Worm (Caenorhabditis elegans) whole organism, L4 larva: ENCODE results near the gene F37H8.5.
A peak's percentile ranks its signal among the peaks of the same experiment; 100 is the strongest.

ENCODE experiments used
- D1046.2 ChIP-seq: fragments of 200-800 bp; sonication (Bioruptor generic); IDR thresholded peaks from 2 replicates; pipeline ENCODE4 v1.3.6; 2022; ENCODE audit warnings: missing genetic modification characterization, missing compliant biosample characterization
- F49E8.2 ChIP-seq: sonication (generic microtip); optimal IDR thresholded peaks from 2 replicates; lab custom pipeline; 2016; ENCODE audit warnings: missing compliant biosample characterization, mild to moderate bottlenecking, missing genetic modification characterization, borderline replicate concordance
- T20F7.1 ChIP-seq: fragments of 200-800 bp; sonication (Bioruptor generic); optimal IDR thresholded peaks from 2 replicates; lab custom pipeline; 2018; ENCODE audit warnings: mild to moderate bottlenecking, missing genetic modification characterization, missing compliant biosample characterization
- T26A8.4 ChIP-seq: fragments of 200-800 bp; sonication (Bioruptor generic); IDR thresholded peaks from 2 replicates; pipeline ENCODE4 v1.3.6; 2022; ENCODE audit warnings: missing genetic modification characterization, missing compliant biosample characterization
- Y105C5A.15 ChIP-seq: fragments of 200-800 bp; sonication (Bioruptor generic); IDR thresholded peaks from 2 replicates; pipeline ENCODE4 v1.3.6; 2022; ENCODE audit warnings: missing genetic modification characterization, missing compliant biosample characterization
- Y48G9A.11 ChIP-seq: fragments of 200-800 bp; sonication (Bioruptor generic); IDR thresholded peaks from 2 replicates; pipeline ENCODE4 v1.3.6; 2022; ENCODE audit warnings: missing genetic modification reagents, missing genetic modification characterization, missing compliant biosample characterization
- Y75B8A.6 ChIP-seq: fragments of 200-800 bp; sonication (Bioruptor generic); IDR thresholded peaks from 2 replicates; pipeline ENCODE4 v1.3.6; 2022; ENCODE audit warnings: missing genetic modification reagents, missing genetic modification characterization, missing compliant biosample characterization
- ZK546.5 ChIP-seq, 2 experiments: sonication (generic microtip); optimal IDR thresholded peaks; 2 replicates each; lab custom pipeline; 2017; ENCODE audit warnings: missing biosample characterization in 2 of 2, missing genetic modification characterization in 2 of 2
- aly-2 ChIP-seq: sonication (generic microtip); optimal IDR thresholded peaks from 2 replicates; lab custom pipeline; 2018; ENCODE audit warnings: missing biosample characterization, missing genetic modification characterization
- arid-1 ChIP-seq: fragments of 200-800 bp; sonication (Bioruptor generic); conservative IDR thresholded peaks from 2 replicates; pipeline ENCODE4 v1.3.6; 2022; ENCODE audit warnings: missing genetic modification reagents, missing genetic modification characterization, missing compliant biosample characterization
- ctbp-1 ChIP-seq: fragments of 200-800 bp; sonication (Bioruptor generic); IDR thresholded peaks from 2 replicates; pipeline ENCODE4 v1.3.6; 2022; ENCODE audit warnings: missing genetic modification reagents, missing genetic modification characterization, missing compliant biosample characterization
- dmd-6 ChIP-seq: fragments of 200-800 bp; sonication (Bioruptor generic); IDR thresholded peaks from 2 replicates; pipeline ENCODE4 v1.3.6; 2022; ENCODE audit warnings: missing genetic modification reagents, missing genetic modification characterization, missing compliant biosample characterization
- dpl-1 ChIP-seq: fragments of 150-350 bp; optimal IDR thresholded peaks from 2 replicates; lab custom pipeline; 2014; ENCODE audit warnings: missing biosample characterization, missing genetic modification reagents, missing genetic modification characterization
- duxl-1 ChIP-seq: sonication (generic microtip); optimal IDR thresholded peaks from 2 replicates; lab custom pipeline; 2016; ENCODE audit warnings: mild to moderate bottlenecking, missing genetic modification characterization, moderate library complexity, missing compliant biosample characterization; ENCODE audit not compliant: poor library complexity
- dve-1 ChIP-seq: sonication (generic microtip); optimal IDR thresholded peaks from 2 replicates; lab custom pipeline; 2017; ENCODE audit warnings: antibody characterized with exemption, mild to moderate bottlenecking, missing genetic modification characterization, missing compliant biosample characterization; ENCODE audit not compliant: insufficient read depth
- egl-43 ChIP-seq: fragments of 200-800 bp; sonication (Bioruptor generic); IDR thresholded peaks from 2 replicates; pipeline ENCODE4 v1.3.6; 2022; ENCODE audit warnings: missing genetic modification reagents, missing genetic modification characterization, missing compliant biosample characterization
- hif-1 ChIP-seq, 2 experiments: sonication (generic microtip); optimal IDR thresholded peaks; 2 replicates each; lab custom pipeline; 2016 to 2017; ENCODE audit warnings: missing compliant biosample characterization in 2 of 2, missing genetic modification characterization in 2 of 2, missing genetic modification reagents in 2 of 2, missing genotype in 2 of 2, mild to moderate bottlenecking in 1 of 2
- hlh-11 ChIP-seq: fragments of 200-800 bp; sonication (Bioruptor generic); optimal IDR thresholded peaks from 2 replicates; lab custom pipeline; 2018; ENCODE audit warnings: mild to moderate bottlenecking, missing genetic modification characterization, missing compliant biosample characterization
- lim-7 ChIP-seq: fragments of 200-800 bp; sonication (Bioruptor generic); IDR thresholded peaks from 2 replicates; pipeline ENCODE4 v1.3.6; 2022; ENCODE audit warnings: missing genetic modification characterization, missing compliant biosample characterization
- lin-39 ChIP-seq: fragments of 150-350 bp; optimal IDR thresholded peaks from 2 replicates; lab custom pipeline; 2014; ENCODE audit warnings: missing biosample characterization, missing genetic modification reagents, missing genetic modification characterization
- madf-5 ChIP-seq, 2 experiments: fragments of 200-800 bp; sonication (Bioruptor generic); IDR thresholded peaks; 2 replicates each; pipeline ENCODE4 v1.3.6; 2022; ENCODE audit warnings: missing compliant biosample characterization in 2 of 2, missing genetic modification characterization in 2 of 2
- mdl-1 ChIP-seq, 2 experiments: fragments of 150-350 bp in 1 of 2; sonication (generic microtip) in 1 of 2; optimal IDR thresholded peaks; 2 replicates each; lab custom pipeline; 2014 to 2017; ENCODE audit warnings: missing biosample characterization in 2 of 2, missing genetic modification characterization in 2 of 2
- mdt-29 ChIP-seq: fragments of 200-800 bp; sonication (Bioruptor generic); IDR thresholded peaks from 2 replicates; pipeline ENCODE4 v1.3.6; 2022; ENCODE audit warnings: missing genetic modification reagents, missing genetic modification characterization, missing compliant biosample characterization
- mep-1 ChIP-seq: fragments of 150-350 bp; sonication (generic microtip); optimal IDR thresholded peaks from 3 replicates; lab custom pipeline; 2014; ENCODE audit warnings: missing biosample characterization, missing genetic modification characterization
- mes-2 ChIP-seq: sonication (generic microtip); optimal IDR thresholded peaks from 2 replicates; lab custom pipeline; 2016; ENCODE audit warnings: missing genotype, mild to moderate bottlenecking, missing genetic modification characterization, missing compliant biosample characterization; ENCODE audit not compliant: poor library complexity, severe bottlenecking
- mxl-2 ChIP-seq: fragments of 200-800 bp; sonication (Bioruptor generic); conservative IDR thresholded peaks from 2 replicates; pipeline ENCODE4 v1.3.6; 2022; ENCODE audit warnings: missing genetic modification reagents, missing genetic modification characterization, missing compliant biosample characterization
- mxl-3 ChIP-seq: fragments of 200-800 bp; sonication (Bioruptor generic); optimal IDR thresholded peaks from 2 replicates; lab custom pipeline; 2018; ENCODE audit warnings: mild to moderate bottlenecking, missing genetic modification characterization, missing compliant biosample characterization
- nhr-102 ChIP-seq: sonication (generic microtip); optimal IDR thresholded peaks from 2 replicates; lab custom pipeline; 2016; ENCODE audit warnings: mild to moderate bottlenecking, missing genetic modification characterization, moderate library complexity, missing compliant biosample characterization
- nhr-11 ChIP-seq: fragments of 150-350 bp; optimal IDR thresholded peaks from 2 replicates; lab custom pipeline; 2014; ENCODE audit warnings: missing biosample characterization, missing genetic modification characterization
- nhr-111 ChIP-seq: fragments of 200-800 bp; sonication (Bioruptor generic); optimal IDR thresholded peaks from 2 replicates; lab custom pipeline; 2018; ENCODE audit warnings: mild to moderate bottlenecking, missing genetic modification characterization, missing compliant biosample characterization
- nhr-237 ChIP-seq: sonication (generic microtip); optimal IDR thresholded peaks from 2 replicates; lab custom pipeline; 2017; ENCODE audit warnings: missing biosample characterization, missing genetic modification characterization
- nhr-25 ChIP-seq: sonication (generic microtip); optimal IDR thresholded peaks from 2 replicates; lab custom pipeline; 2017; ENCODE audit warnings: missing genetic modification characterization, mild to moderate bottlenecking, missing compliant biosample characterization, antibody characterized with exemption, moderate library complexity, borderline replicate concordance; ENCODE audit not compliant: insufficient read depth
- nhr-28 ChIP-seq: fragments of 150-350 bp; optimal IDR thresholded peaks from 2 replicates; lab custom pipeline; 2014; ENCODE audit warnings: missing biosample characterization, missing genetic modification characterization
- nhr-42 ChIP-seq: fragments of 200-800 bp; sonication (Bioruptor generic); IDR thresholded peaks from 2 replicates; pipeline ENCODE4 v1.3.6; 2022; ENCODE audit warnings: missing genetic modification characterization, missing compliant biosample characterization
- nhr-48 ChIP-seq: sonication (generic microtip); optimal IDR thresholded peaks from 2 replicates; lab custom pipeline; 2016; ENCODE audit warnings: mild to moderate bottlenecking, missing genetic modification characterization, missing compliant biosample characterization
- nhr-76 ChIP-seq: fragments of 150-350 bp; optimal IDR thresholded peaks from 2 replicates; lab custom pipeline; 2014; ENCODE audit warnings: missing biosample characterization, missing genetic modification characterization
- php-3 ChIP-seq: fragments of 200-800 bp; sonication (Bioruptor generic); IDR thresholded peaks from 2 replicates; pipeline ENCODE4 v1.3.6; 2022; ENCODE audit warnings: missing genetic modification reagents, missing genetic modification characterization, missing compliant biosample characterization
- saeg-2 ChIP-seq: fragments of 200-800 bp; sonication (Bioruptor generic); IDR thresholded peaks from 2 replicates; pipeline ENCODE4 v1.3.6; 2022; ENCODE audit warnings: missing genetic modification reagents, missing genetic modification characterization, missing compliant biosample characterization
- snpc-1.2 ChIP-seq: fragments of 200-800 bp; sonication (Bioruptor generic); IDR thresholded peaks from 2 replicates; pipeline ENCODE4 v1.3.6; 2022; ENCODE audit warnings: missing genetic modification reagents, missing genetic modification characterization, missing compliant biosample characterization
- snpc-4 ChIP-seq: fragments of 150-350 bp; optimal IDR thresholded peaks from 2 replicates; lab custom pipeline; 2014; ENCODE audit warnings: missing biosample characterization, missing genetic modification characterization
- spr-1 ChIP-seq: sonication (generic microtip); optimal IDR thresholded peaks from 2 replicates; lab custom pipeline; 2016; ENCODE audit warnings: mild to moderate bottlenecking, missing genetic modification characterization, missing compliant biosample characterization
- tag-97 ChIP-seq: fragments of 200-800 bp; sonication (Bioruptor generic); IDR thresholded peaks from 2 replicates; pipeline ENCODE4 v1.3.6; 2022; ENCODE audit warnings: missing genetic modification characterization, missing compliant biosample characterization
- unc-130 ChIP-seq: sonication (generic microtip); optimal IDR thresholded peaks from 2 replicates; lab custom pipeline; 2016; ENCODE audit warnings: missing genetic modification reagents, missing genetic modification characterization, missing compliant biosample characterization
- unc-62 ChIP-seq, 3 experiments: fragments of 150-350 bp in 1 of 3; sonication (generic microtip); optimal IDR thresholded peaks in 2 of 3; peaks in 1 of 3; 1 replicate in 1 of 3; 2 replicates in 2 of 3; lab custom pipeline; 2014 to 2017; ENCODE audit warnings: missing biosample characterization in 3 of 3, missing genetic modification characterization in 3 of 3, missing genetic modification reagents in 3 of 3, missing genotype in 1 of 3
- vab-7 ChIP-seq: fragments of 200-800 bp; sonication (Bioruptor generic); IDR thresholded peaks from 2 replicates; pipeline ENCODE4 v1.3.6; 2022; ENCODE audit warnings: missing genetic modification reagents, missing genetic modification characterization, missing compliant biosample characterization
- zfp-2 ChIP-seq: sonication (generic microtip); optimal IDR thresholded peaks from 2 replicates; lab custom pipeline; 2016; ENCODE audit warnings: mild to moderate bottlenecking, missing genetic modification characterization, missing compliant biosample characterization
- ztf-11 ChIP-seq: fragments of 150-350 bp; optimal IDR thresholded peaks from 2 replicates; lab custom pipeline; 2014; ENCODE audit warnings: missing biosample characterization, missing genetic modification characterization

Gene F37H8.5

ce11 chrII:11166414-11166813 is 21.6 kb upstream of the F37H8.5 start (continued):
- TF ChIP-seq snpc-1.2 (no peak), mdl-1 (tag; optimal IDR thresholded peaks at IDR 0.05; lab: Kevin White, UChicago) (no peak), Y75B8A.6 (no peak), vab-7 (GFP tag; lab: Robert Waterston, UW) (no peak), nhr-42 (GFP tag; lab: Robert Waterston, UW) (no peak), lim-7 (GFP tag; lab: Robert Waterston, UW) (no peak), hif-1 (tag; optimal IDR thresholded peaks at IDR 0.05; lab: Kevin White, UChicago) (no peak), nhr-11 (no peak), Y105C5A.15 (GFP tag; lab: Robert Waterston, UW) (no peak), F49E8.2 (tag; lab: Kevin White, UChicago) (no peak), nhr-111 (no peak), nhr-25 (tag; lab: Kevin White, UChicago) (no peak), hlh-11 (tag; lab: Kevin White, UChicago) (no peak)

- TF ChIP-seq tag-97 (GFP tag; lab: Robert Waterston, UW) (no peak), mes-2 (tag; lab: Kevin White, UChicago) (peak; percentile 87), zfp-2 (tag; lab: Kevin White, UChicago) (no peak), nhr-48 (tag; lab: Kevin White, UChicago) (peak; percentile 51), T26A8.4 (GFP tag; lab: Robert Waterston, UW) (peak; percentile 92), mdt-29 (peak; percentile 44; the same call in 1 of the 2 replicates), T20F7.1 (GFP tag; lab: Kevin White, UChicago) (no peak), php-3 (GFP tag; lab: Robert Waterston, UW) (0 out of 2 replicates have a peak, but pooled peaks have one; percentile 27), ztf-11 (no peak), egl-43 (peak; percentile 85), dve-1 (tag; lab: Kevin White, UChicago) (peak; percentile 78), arid-1 (GFP tag; lab: Robert Waterston, UW) (peak; percentile 68), dpl-1 (GFP tag; lab: Kevin White, UChicago) (peak; percentile 39), madf-5 (GFP tag; IDR thresholded peaks at IDR 0.05; lab: Robert Waterston, UW) (no peak), nhr-28 (tag; lab: Kevin White, UChicago) (no peak), mxl-2 (no peak), snpc-1.2 (peak; percentile 79), ctbp-1 (GFP tag; lab: Robert Waterston, UW) (0 out of 2 replicates have a peak, but pooled peaks have one; percentile 32), mxl-3 (GFP tag; lab: Kevin White, UChicago) (peak; percentile 41), snpc-4 (peak; percentile 92), spr-1 (tag; lab: Kevin White, UChicago) (peak; percentile 79), Y48G9A.11 (GFP tag; lab: Robert Waterston, UW) (peak; percentile 64), lin-39 (tag; lab: Kevin White, UChicago) (no peak), saeg-2 (GFP tag; lab: Robert Waterston, UW) (0 out of 2 replicates have a peak, but pooled peaks have one; percentile 47), mep-1 (tag; lab: Kevin White, UChicago) (peak; percentile 81), F49E8.2 (tag; lab: Kevin White, UChicago) (peak; percentile 91), aly-2 (tag; lab: Kevin White, UChicago) (peak; percentile 15), nhr-76 (no peak), dmd-6 (GFP tag; lab: Robert Waterston, UW) (peak; percentile 50), nhr-237 (tag; lab: Kevin White, UChicago) (no peak), unc-62 (GFP tag; optimal IDR thresholded peaks at IDR 0.05 in 1 of 2; lab: Kevin White, UChicago) (no peak), unc-62 (tag; optimal IDR thresholded peaks at IDR 0.05; lab: Kevin White, UChicago) (no peak), unc-130 (GFP tag; lab: Kevin White, UChicago) (peak; percentile 78), hif-1 (tag; optimal IDR thresholded peaks at IDR 0.05; lab: Kevin White, UChicago) (peak in 1 of 2 experiments; percentile 11), D1046.2 (0 out of 2 replicates have a peak, but pooled peaks have one; percentile 49), nhr-25 (tag; lab: Kevin White, UChicago) (peak; percentile 73), mdl-1 (tag; optimal IDR thresholded peaks at IDR 0.05; lab: Kevin White, UChicago) (peak; percentile 13 to 24), duxl-1 (tag; lab: Kevin White, UChicago) (peak; percentile 55), ZK546.5 (tag; optimal IDR thresholded peaks at IDR 0.05; lab: Kevin White, UChicago) (no peak), nhr-102 (tag; lab: Kevin White, UChicago) (peak; percentile 81)
These were observed 21.0 kb upstream of the F37H8.5 start for ce11 chrII:11167039-11167438.
